Fruit fly (Drosophila melanogaster) whole organism: ENCODE measurements around the gene CG7600.

Source experiments
- Dll ChIP-seq: fragments of >200 bp; optimal IDR thresholded peaks from 2 replicates; lab custom pipeline; 2017
- EcR ChIP-seq, 2 experiments: fragments of >200 bp; optimal IDR thresholded peaks; 2 replicates each; lab custom pipeline; 2017; ENCODE audit warnings: missing biosample characterization in 2 of 2, missing genetic modification characterization in 2 of 2, missing genetic modification reagents in 2 of 2
- psq ChIP-seq: fragments of >200 bp; optimal IDR thresholded peaks from 2 replicates; lab custom pipeline; 2017
- usp ChIP-seq: fragments of >200 bp; optimal IDR thresholded peaks from 2 replicates; lab custom pipeline; 2017; ENCODE audit warnings: missing biosample characterization, missing genetic modification characterization, mixed read lengths

DNA sequence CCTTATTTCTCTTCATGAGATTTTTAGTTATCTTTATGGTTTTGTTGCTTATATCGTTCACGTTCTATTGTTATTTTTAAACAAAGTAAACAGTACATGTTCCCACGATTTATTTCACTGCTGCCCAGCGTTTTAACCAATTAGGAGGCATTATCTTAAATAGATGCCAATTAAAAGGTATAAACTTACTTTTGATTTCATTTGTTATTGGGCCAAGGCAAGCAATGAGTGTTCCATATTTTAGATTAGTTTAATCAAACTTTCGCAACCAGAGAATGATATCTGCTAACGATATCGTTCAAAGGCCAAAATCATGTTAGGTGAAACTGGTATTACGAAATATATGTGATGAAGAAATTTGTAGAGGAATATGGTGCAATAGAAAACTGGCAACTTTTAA is 27.6 kb upstream of the CG7600 start:
- TF ChIP-seq psq (no peak), EcR (GFP tag; optimal IDR thresholded peaks at IDR 0.05; lab: Kevin White, UChicago) (no peak), usp (GFP tag; lab: Kevin White, UChicago) (no peak), Dll (no peak)
